Worm (Caenorhabditis elegans) whole organism, early embryonic: ENCODE measurements around the gene col-14.

Experiments used
- B0310.2 ChIP-seq: sonication (generic microtip); optimal IDR thresholded peaks from 2 replicates; lab custom pipeline; 2016; ENCODE audit warnings: mild to moderate bottlenecking, missing genetic modification characterization, missing compliant biosample characterization
- aly-1 ChIP-seq: sonication (generic microtip); optimal IDR thresholded peaks from 2 replicates; lab custom pipeline; 2016; ENCODE audit warnings: missing genetic modification characterization, missing compliant biosample characterization
- ama-1 ChIP-seq: fragments of 150-350 bp; optimal IDR thresholded peaks from 2 replicates; lab custom pipeline; 2014
- ceh-13 ChIP-seq: fragments of 200-800 bp; sonication (Bioruptor generic); optimal IDR thresholded peaks from 2 replicates; lab custom pipeline; 2018; ENCODE audit warnings: mild to moderate bottlenecking, missing genetic modification characterization, missing compliant biosample characterization
- ceh-36 ChIP-seq: sonication (generic microtip); optimal IDR thresholded peaks from 2 replicates; lab custom pipeline; 2016; ENCODE audit warnings: missing genetic modification characterization, inconsistent platforms, missing compliant biosample characterization
- ets-7 ChIP-seq: sonication (generic microtip); optimal IDR thresholded peaks from 2 replicates; lab custom pipeline; 2016; ENCODE audit warnings: missing genotype, missing genetic modification characterization, missing compliant biosample characterization
- flt-1 ChIP-seq: fragments of 200-800 bp; sonication (Bioruptor generic); IDR thresholded peaks from 2 replicates; pipeline ENCODE4 v1.3.6; 2022; ENCODE audit warnings: missing genetic modification characterization, missing compliant biosample characterization
- hnd-1 ChIP-seq: sonication (generic microtip); optimal IDR thresholded peaks from 2 replicates; lab custom pipeline; 2016; ENCODE audit warnings: missing genetic modification characterization, missing compliant biosample characterization
- pes-1 ChIP-seq: fragments of 200-800 bp; sonication (Bioruptor generic); IDR thresholded peaks from 2 replicates; pipeline ENCODE4 v1.3.6; 2022; ENCODE audit warnings: missing genetic modification reagents, missing genetic modification characterization, missing compliant biosample characterization
- scrt-1 ChIP-seq: fragments of 200-800 bp; sonication (Bioruptor generic); IDR thresholded peaks from 2 replicates; pipeline ENCODE4 v1.3.6; 2022; ENCODE audit warnings: missing genetic modification characterization, missing compliant biosample characterization
- sea-1 ChIP-seq: fragments of 200-800 bp; sonication (Bioruptor generic); conservative IDR thresholded peaks from 2 replicates; pipeline ENCODE4 v1.3.6; 2022; ENCODE audit warnings: missing genetic modification characterization, missing compliant biosample characterization
- tbx-11 ChIP-seq: fragments of 200-800 bp; sonication (Bioruptor generic); IDR thresholded peaks from 2 replicates; pipeline ENCODE4 v1.3.6; 2022; ENCODE audit warnings: missing genetic modification characterization, missing compliant biosample characterization
- tbx-37 ChIP-seq: fragments of 200-800 bp; sonication (Bioruptor generic); conservative IDR thresholded peaks from 2 replicates; pipeline ENCODE4 v1.3.6; 2022; ENCODE audit warnings: missing genetic modification reagents, missing genetic modification characterization, missing compliant biosample characterization
- tra-4 ChIP-seq: sonication (generic microtip); optimal IDR thresholded peaks from 2 replicates; lab custom pipeline; 2017; ENCODE audit warnings: missing genetic modification characterization, missing compliant biosample characterization

ce11 chrIV:7764319-7764718 is 11.1 kb downstream of the col-14 start:
- no peak for TF ChIP-seq ceh-13 (GFP tag; lab: Kevin White, UChicago)
- no peak for TF ChIP-seq flt-1
- TF ChIP-seq scrt-1 (GFP tag; lab: Robert Waterston, UW), result no peak
- no peak for TF ChIP-seq ceh-36 (tag; lab: Kevin White, UChicago)
- TF ChIP-seq ama-1 (lab: Kevin White, UChicago), result no peak
- TF ChIP-seq pes-1, result no peak
- no peak for TF ChIP-seq aly-1 (tag; lab: Kevin White, UChicago)
- TF ChIP-seq tbx-11 (GFP tag; lab: Robert Waterston, UW), result no peak
- TF ChIP-seq ets-7 (tag; lab: Kevin White, UChicago), result no peak
- TF ChIP-seq tra-4 (tag; lab: Kevin White, UChicago), result no peak
- TF ChIP-seq hnd-1 (tag; lab: Kevin White, UChicago), result no peak
- no peak for TF ChIP-seq sea-1 (GFP tag; lab: Robert Waterston, UW)
- TF ChIP-seq tbx-37, result no peak
- TF ChIP-seq B0310.2 (tag; lab: Kevin White, UChicago), result no peak
